Fruit fly (Drosophila melanogaster) S2 (cell line): ENCODE measurements around the gene Naxd.

Experiments used
- CG8478 ChIP-seq: fragments of >200 bp; optimal IDR thresholded peaks from 2 replicates; lab custom pipeline; 2018
- CTCF ChIP-seq, 2 experiments: fragments of >200 bp; optimal IDR thresholded peaks; 2 replicates each; lab custom pipeline; 2018

Gene Naxd

dm6 chr3L:19048257-19048656 lies 49.3 kb downstream of the Naxd start:
- TF ChIP-seq CTCF (optimal IDR thresholded peaks at IDR 0.05; lab: Kevin White, UChicago) (no peak), CG8478 (lab: Kevin White, UChicago) (no peak)
